Worm (Caenorhabditis elegans) whole organism, L3 larva: Measurements from ENCODE around the gene srj-57.

Experiments
- R02D3.7 ChIP-seq: fragments of 150-350 bp; optimal IDR thresholded peaks from 2 replicates; lab custom pipeline; 2014; ENCODE audit warnings: missing biosample characterization, missing genetic modification characterization
- ama-1 ChIP-seq: fragments of 150-350 bp; optimal IDR thresholded peaks from 2 replicates; lab custom pipeline; 2018
- ceh-9 ChIP-seq: sonication (generic microtip); optimal IDR thresholded peaks from 2 replicates; lab custom pipeline; 2018; ENCODE audit warnings: missing biosample characterization, missing genetic modification characterization
- elt-1 ChIP-seq: fragments of 150-350 bp; optimal IDR thresholded peaks from 2 replicates; lab custom pipeline; 2014; ENCODE audit warnings: missing biosample characterization, missing genetic modification characterization
- eor-1 ChIP-seq, 2 experiments: fragments of 150-350 bp; optimal IDR thresholded peaks; 2 replicates each; lab custom pipeline; 2014 to 2018; ENCODE audit warnings: missing biosample characterization in 2 of 2, missing genetic modification characterization in 2 of 2
- fkh-10 ChIP-seq: sonication (generic microtip); optimal IDR thresholded peaks from 2 replicates; lab custom pipeline; 2017; ENCODE audit warnings: missing biosample characterization, missing genetic modification reagents, missing genetic modification characterization
- fos-1 ChIP-seq: fragments of 150-350 bp; optimal IDR thresholded peaks from 2 replicates; lab custom pipeline; 2014; ENCODE audit warnings: missing biosample characterization, missing genetic modification characterization
- mdl-1 ChIP-seq: fragments of 150-350 bp; optimal IDR thresholded peaks from 2 replicates; lab custom pipeline; 2014; ENCODE audit warnings: missing biosample characterization, missing genetic modification characterization
- nhr-11 ChIP-seq: fragments of 150-350 bp; optimal IDR thresholded peaks from 2 replicates; lab custom pipeline; 2014; ENCODE audit warnings: missing biosample characterization, missing genetic modification characterization
- nhr-23 ChIP-seq: fragments of 150-350 bp; optimal IDR thresholded peaks from 2 replicates; lab custom pipeline; 2014; ENCODE audit warnings: missing biosample characterization, missing genetic modification reagents, missing genetic modification characterization
- skn-1 ChIP-seq: fragments of 150-350 bp; optimal IDR thresholded peaks from 2 replicates; lab custom pipeline; 2014; ENCODE audit warnings: missing biosample characterization, missing genetic modification characterization
- unc-62 ChIP-seq: fragments of 150-350 bp; sonication (generic microtip); optimal IDR thresholded peaks from 4 replicates; lab custom pipeline; 2014; ENCODE audit warnings: missing biosample characterization, missing genetic modification reagents, missing genetic modification characterization
- zag-1 ChIP-seq: fragments of 150-350 bp; optimal IDR thresholded peaks from 2 replicates; lab custom pipeline; 2014; ENCODE audit warnings: missing biosample characterization, missing genetic modification characterization
- ztf-11 ChIP-seq: fragments of 150-350 bp; optimal IDR thresholded peaks from 2 replicates; lab custom pipeline; 2014; ENCODE audit warnings: missing biosample characterization, missing genetic modification characterization

DNA sequence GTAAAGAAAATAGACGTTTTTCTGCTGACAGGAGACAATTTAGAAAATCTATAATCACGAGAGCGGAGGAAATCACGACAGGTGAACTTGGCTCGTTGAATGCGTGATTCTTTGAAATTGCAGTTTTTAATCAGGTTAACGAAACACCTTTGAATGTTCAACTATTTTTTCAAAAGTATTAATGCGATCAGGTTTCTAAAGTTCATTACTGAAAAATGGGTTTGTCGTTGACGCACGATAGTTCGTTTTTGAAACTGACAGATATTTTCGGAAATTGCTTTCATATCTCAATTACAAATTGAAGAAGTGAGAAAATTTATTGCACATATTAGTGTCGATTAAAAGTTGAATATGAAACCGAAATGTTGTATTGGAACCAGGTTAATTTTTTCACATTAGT lies 39.4 kb downstream of the srj-57 start, which contains the start of gene F54E2.5:
- TF ChIP-seq ama-1 (lab: Kevin White, UChicago) (no peak), ceh-9 (tag; lab: Kevin White, UChicago) (no peak), ztf-11 (tag; lab: Kevin White, UChicago) (no peak), eor-1 (tag; optimal IDR thresholded peaks at IDR 0.05; lab: Kevin White, UChicago) (no peak), nhr-23 (no peak), nhr-11 (no peak), unc-62 (no peak), elt-1 (tag; lab: Kevin White, UChicago) (no peak), skn-1 (tag; lab: Kevin White, UChicago) (no peak), zag-1 (tag; lab: Kevin White, UChicago) (no peak), fkh-10 (GFP tag; lab: Kevin White, UChicago) (no peak), fos-1 (tag; lab: Kevin White, UChicago) (no peak), R02D3.7 (no peak), mdl-1 (no peak)
